Fruit fly (Drosophila melanogaster): ENCODE data around the gene CG8372.

Gene CG8372

dm6 chr2L:8209362-8209761, 3.3 kb downstream of the CG8372 start:
- TF ChIP-seq brk (GFP tag; optimal IDR thresholded peaks at IDR 0.05) (no peak), tai (GFP tag; optimal IDR thresholded peaks at IDR 0.05) (no peak), h (GFP tag; optimal IDR thresholded peaks at IDR 0.05) (no peak), CrebA (GFP tag; optimal IDR thresholded peaks at IDR 0.05; ENCODE audit: borderline replicate concordance) (no peak), dmrt93B (GFP tag; optimal IDR thresholded peaks at IDR 0.05) (no peak), N (GFP tag; optimal IDR thresholded peaks at IDR 0.05) (no peak), Dif (GFP tag; optimal IDR thresholded peaks at IDR 0.05; ENCODE audit: partially characterized antibody) (no peak), Hr83 (GFP tag; optimal IDR thresholded peaks at IDR 0.05; ENCODE audit: poor library complexity, severe bottlenecking) (no peak), Jra (GFP tag; optimal IDR thresholded peaks at IDR 0.05) (no peak), br (GFP tag; optimal IDR thresholded peaks at IDR 0.05) (no peak), Sp1 (GFP tag; optimal IDR thresholded peaks at IDR 0.05) (no peak), dsf (GFP tag; optimal IDR thresholded peaks at IDR 0.05; ENCODE audit: borderline replicate concordance) (no peak), HLH106 (tag; optimal IDR thresholded peaks at IDR 0.05) (no peak), usp (GFP tag; optimal IDR thresholded peaks at IDR 0.05) (no peak), sv (GFP tag; optimal IDR thresholded peaks at IDR 0.05) (no peak), Hnf4 (GFP tag; optimal IDR thresholded peaks at IDR 0.05) (no peak), sage (GFP tag; optimal IDR thresholded peaks at IDR 0.05) (no peak), lola (GFP tag; optimal IDR thresholded peaks at IDR 0.05) (no peak), fru (GFP tag; optimal IDR thresholded peaks at IDR 0.05) (no peak)

- TF ChIP-seq Hr83 (GFP tag; optimal IDR thresholded peaks at IDR 0.05; ENCODE audit: poor library complexity, severe bottlenecking): no peak
- TF ChIP-seq CG9705 (GFP tag; optimal IDR thresholded peaks at IDR 0.05): no peak
- TF ChIP-seq pan (optimal IDR thresholded peaks at IDR 0.05): no peak
- no peak for TF ChIP-seq Dfd (GFP tag; optimal IDR thresholded peaks at IDR 0.05)
- no peak for TF ChIP-seq CrebA (GFP tag; optimal IDR thresholded peaks at IDR 0.05; ENCODE audit: borderline replicate concordance)
- TF ChIP-seq fru (GFP tag; optimal IDR thresholded peaks at IDR 0.05): no peak
- no peak for TF ChIP-seq Hnf4 (GFP tag; optimal IDR thresholded peaks at IDR 0.05)
- no peak for TF ChIP-seq woc (GFP tag; optimal IDR thresholded peaks at IDR 0.05)
- TF ChIP-seq usp (GFP tag; optimal IDR thresholded peaks at IDR 0.05): no peak
- no peak for TF ChIP-seq Abd-B (GFP tag; optimal IDR thresholded peaks at IDR 0.05)
- TF ChIP-seq sage (GFP tag; optimal IDR thresholded peaks at IDR 0.05): no peak
- TF ChIP-seq jim (GFP tag; optimal IDR thresholded peaks at IDR 0.05): no peak
- TF ChIP-seq Jra (GFP tag; optimal IDR thresholded peaks at IDR 0.05): no peak
- TF ChIP-seq Hr78 (GFP tag; optimal IDR thresholded peaks at IDR 0.05): no peak
- TF ChIP-seq brk (GFP tag; optimal IDR thresholded peaks at IDR 0.05): no peak
- no peak for TF ChIP-seq br (GFP tag; optimal IDR thresholded peaks at IDR 0.05)
- TF ChIP-seq tai (GFP tag; optimal IDR thresholded peaks at IDR 0.05): no peak
- no peak for TF ChIP-seq OdsH (GFP tag; optimal IDR thresholded peaks at IDR 0.05)
- TF ChIP-seq foxo (GFP tag; optimal IDR thresholded peaks at IDR 0.05): no peak
- no peak for TF ChIP-seq dsf (GFP tag; optimal IDR thresholded peaks at IDR 0.05; ENCODE audit: borderline replicate concordance)
Measured at dm6 chr2L:8205871-8206270, 6.8 kb downstream of the CG8372 start, which contains the start of gene CG8419. Gene CG8419 (plus strand): TSS chr2L:8206171.

dm6 chr2L:8204996-8205567, 7.6 kb downstream of the CG8372 start, which contains the start of gene SLC5A11:
Gene SLC5A11 (minus strand): TSS chr2L:8205132.
- TF ChIP-seq ey (GFP tag; optimal IDR thresholded peaks at IDR 0.05) (peak; percentile 90), Vsx2 (GFP tag; optimal IDR thresholded peaks at IDR 0.05; ENCODE audit: partially characterized antibody) (no peak), dl (GFP tag; optimal IDR thresholded peaks at IDR 0.05; ENCODE audit: insufficient read depth in 1 of 2, partially characterized antibody in 2 of 2) (peak; percentile 8 to 60), Hr83 (GFP tag; optimal IDR thresholded peaks at IDR 0.05; ENCODE audit: poor library complexity, severe bottlenecking) (peak; percentile 57), h (GFP tag; optimal IDR thresholded peaks at IDR 0.05) (peak; percentile 100), N (GFP tag; optimal IDR thresholded peaks at IDR 0.05) (no peak), rgr (GFP tag; optimal IDR thresholded peaks at IDR 0.05) (peak; percentile 90), fru (GFP tag; optimal IDR thresholded peaks at IDR 0.05) (peak; percentile 98), Jra (GFP tag; optimal IDR thresholded peaks at IDR 0.05) (peak; percentile 74), woc (GFP tag; optimal IDR thresholded peaks at IDR 0.05) (peak; percentile 99), Abd-B (GFP tag; optimal IDR thresholded peaks at IDR 0.05) (no peak), sv (GFP tag; optimal IDR thresholded peaks at IDR 0.05) (peak; percentile 94), Hr78 (GFP tag; optimal IDR thresholded peaks at IDR 0.05) (no peak), foxo (GFP tag; optimal IDR thresholded peaks at IDR 0.05) (peak; percentile 97 to 100), OdsH (GFP tag; optimal IDR thresholded peaks at IDR 0.05) (peak; percentile 98), lola (GFP tag; optimal IDR thresholded peaks at IDR 0.05) (no peak), CG32264 (GFP tag; optimal IDR thresholded peaks at IDR 0.05) (peak; percentile 98), Dfd (GFP tag; optimal IDR thresholded peaks at IDR 0.05) (no peak), GATAd (GFP tag; optimal IDR thresholded peaks at IDR 0.05) (no peak), HLH106 (tag; optimal IDR thresholded peaks at IDR 0.05) (peak; percentile 96), dmrt93B (GFP tag; optimal IDR thresholded peaks at IDR 0.05) (peak; percentile 92), Dif (GFP tag; optimal IDR thresholded peaks at IDR 0.05; ENCODE audit: partially characterized antibody) (peak; percentile 66), pan (optimal IDR thresholded peaks at IDR 0.05) (peak; percentile 89), dsf (GFP tag; optimal IDR thresholded peaks at IDR 0.05; ENCODE audit: borderline replicate concordance) (peak; percentile 63), Sp1 (GFP tag; optimal IDR thresholded peaks at IDR 0.05) (peak; percentile 97), sage (GFP tag; optimal IDR thresholded peaks at IDR 0.05) (peak; percentile 99), br (GFP tag; optimal IDR thresholded peaks at IDR 0.05) (peak; percentile 91), CG9705 (GFP tag; optimal IDR thresholded peaks at IDR 0.05) (peak; percentile 80), jim (GFP tag; optimal IDR thresholded peaks at IDR 0.05) (no peak), Rel (GFP tag; optimal IDR thresholded peaks at IDR 0.05) (peak; percentile 99), Rel (tag; optimal IDR thresholded peaks at IDR 0.05) (peak; percentile 91), Myc (optimal IDR thresholded peaks at IDR 0.05) (no peak), brk (GFP tag; optimal IDR thresholded peaks at IDR 0.05) (peak; percentile 99), psq (GFP tag; optimal IDR thresholded peaks at IDR 0.05) (peak; percentile 99), Mio (GFP tag; optimal IDR thresholded peaks at IDR 0.05) (peak; percentile 47), tai (GFP tag; optimal IDR thresholded peaks at IDR 0.05) (no peak), CrebA (GFP tag; optimal IDR thresholded peaks at IDR 0.05; ENCODE audit: borderline replicate concordance) (no peak), Hnf4 (GFP tag; optimal IDR thresholded peaks at IDR 0.05) (peak; percentile 91), usp (GFP tag; optimal IDR thresholded peaks at IDR 0.05) (no peak)
